Fruit fly (Drosophila melanogaster): ENCODE data around the gene CG11262.

The CG11262 gene

dm6 chr3L:13041292-13042067 is 46.5 kb downstream of the CG11262 start, which contains the start of gene RpS4 (continued):
- TF ChIP-seq pum (GFP tag; optimal IDR thresholded peaks at IDR 0.05), result peak; percentile 68
- peak; percentile 92 for TF ChIP-seq CG32532 (GFP tag; IDR thresholded peaks at IDR 0.05)
- TF ChIP-seq CG12744 (GFP tag; optimal IDR thresholded peaks at IDR 0.05), result peak; percentile 79
- TF ChIP-seq CG6654 (GFP tag; optimal IDR thresholded peaks at IDR 0.05), result peak; percentile 61
- peak; percentile 86; the same call in 2 of the 3 replicates for TF ChIP-seq CG2199 (GFP tag; IDR thresholded peaks at IDR 0.05)
- peak; percentile 96 for TF ChIP-seq HHEX (GFP tag; optimal IDR thresholded peaks at IDR 0.05)
- TF ChIP-seq CG15011 (GFP tag; optimal IDR thresholded peaks at IDR 0.05), result peak; percentile 87
- no peak for TF ChIP-seq Doc2 (GFP tag; IDR thresholded peaks at IDR 0.05)
- TF ChIP-seq gcm2 (GFP tag; optimal IDR thresholded peaks at IDR 0.05), result peak; percentile 94
- peak; percentile 16; the same call in 1 of the 2 replicates for TF ChIP-seq tna (GFP tag; IDR thresholded peaks at IDR 0.05; ENCODE audit: partially characterized antibody)
- TF ChIP-seq Atf3 (GFP tag; optimal IDR thresholded peaks at IDR 0.05), result peak; percentile 75
- TF ChIP-seq gfzf (GFP tag; optimal IDR thresholded peaks at IDR 0.05), result peak; percentile 92
- TF ChIP-seq CG11247 (GFP tag; IDR thresholded peaks at IDR 0.05), result peak; percentile 87
- peak; percentile 77 for TF ChIP-seq wdn (GFP tag; IDR thresholded peaks at IDR 0.05)
- TF ChIP-seq toy (GFP tag; IDR thresholded peaks at IDR 0.05), result peak; percentile 72; the same call in 1 of the 2 replicates
- peak; percentile 98 for TF ChIP-seq CG12071 (GFP tag; optimal IDR thresholded peaks at IDR 0.05)
- peak; percentile 93 for TF ChIP-seq Lhr (GFP tag; optimal IDR thresholded peaks at IDR 0.05)
- TF ChIP-seq fu2 (GFP tag; optimal IDR thresholded peaks at IDR 0.05), result peak; percentile 73
- TF ChIP-seq gro (GFP tag; optimal IDR thresholded peaks at IDR 0.05), result peak; percentile 93
- TF ChIP-seq Sin3A (optimal IDR thresholded peaks at IDR 0.05), result no peak
- TF ChIP-seq ac (GFP tag; optimal IDR thresholded peaks at IDR 0.05), result peak; percentile 92
- peak; percentile 50 for TF ChIP-seq gem (tag; optimal IDR thresholded peaks at IDR 0.05)
- TF ChIP-seq CG34422 (GFP tag; IDR thresholded peaks at IDR 0.05), result peak; percentile 88
- TF ChIP-seq mam (GFP tag; optimal IDR thresholded peaks at IDR 0.05), result peak; percentile 84
- peak; percentile 53 for TF ChIP-seq CG18476 (GFP tag; optimal IDR thresholded peaks at IDR 0.05)
- TF ChIP-seq CG7357 (GFP tag; IDR thresholded peaks at IDR 0.05), result no peak
- TF ChIP-seq slou (GFP tag; optimal IDR thresholded peaks at IDR 0.05), result peak; percentile 73
- peak; percentile 61 for TF ChIP-seq B-H1 (GFP tag; IDR thresholded peaks at IDR 0.05)
- peak; percentile 97 for TF ChIP-seq CG9797 (GFP tag; optimal IDR thresholded peaks at IDR 0.05)
- no peak; the same call in 1 of the 2 replicates for TF ChIP-seq klu (GFP tag; IDR thresholded peaks at IDR 0.05)
- TF ChIP-seq CG9437 (GFP tag; optimal IDR thresholded peaks at IDR 0.05), result peak; percentile 75
- peak; percentile 58 for TF ChIP-seq Dref (GFP tag; IDR thresholded peaks at IDR 0.05)
- TF ChIP-seq HLHmδ (GFP tag; optimal IDR thresholded peaks at IDR 0.05), result peak; percentile 100
- TF ChIP-seq Aef1 (GFP tag; IDR thresholded peaks at IDR 0.05), result peak; percentile 72; the same call in 2 of the 3 replicates
- peak; percentile 72 for TF ChIP-seq CG7786 (GFP tag; optimal IDR thresholded peaks at IDR 0.05)
- TF ChIP-seq CG14860 (GFP tag; IDR thresholded peaks at IDR 0.05; ENCODE audit: partially characterized antibody), result no peak
- TF ChIP-seq peb (GFP tag; IDR thresholded peaks at IDR 0.05), result peak; percentile 48; the same call in 1 of the 2 replicates
- peak; percentile 87 for TF ChIP-seq bigmax (GFP tag; optimal IDR thresholded peaks at IDR 0.05)
- peak; percentile 72 for TF ChIP-seq CG17829 (tag; optimal IDR thresholded peaks at IDR 0.05)
- peak; percentile 82 for TF ChIP-seq CG12236 (GFP tag; optimal IDR thresholded peaks at IDR 0.05)
- TF ChIP-seq CG16813 (GFP tag; IDR thresholded peaks at IDR 0.05; ENCODE audit: partially characterized antibody), result peak; percentile 51
- peak; percentile 92 for TF ChIP-seq CG9932 (GFP tag; IDR thresholded peaks at IDR 0.05)
- peak; percentile 95 for TF ChIP-seq Mes4 (GFP tag; optimal IDR thresholded peaks at IDR 0.05)
- peak; percentile 85 for TF ChIP-seq CG3847 (GFP tag; IDR thresholded peaks at IDR 0.05)
- TF ChIP-seq CG12769 (tag; optimal IDR thresholded peaks at IDR 0.05), result peak; percentile 86
- peak; percentile 54 for TF ChIP-seq Sry-δ (GFP tag; optimal IDR thresholded peaks at IDR 0.05)
- TF ChIP-seq CG15601 (tag; optimal IDR thresholded peaks at IDR 0.05), result peak; percentile 90
- peak; percentile 73 for TF ChIP-seq Ptx1 (GFP tag; IDR thresholded peaks at IDR 0.05)
- peak; percentile 66 for TF ChIP-seq p53 (GFP tag; optimal IDR thresholded peaks at IDR 0.05)
- peak; percentile 35; the same call in 1 of the 2 replicates for TF ChIP-seq ato (GFP tag; IDR thresholded peaks at IDR 0.05; ENCODE audit: partially characterized antibody)

Data from whole organism, embryonic.